Fruit fly (Drosophila melanogaster) whole organism, embryonic: ENCODE measurements around the gene CG34001.
A peak's percentile ranks its signal among the peaks of the same experiment; 100 is the strongest.

Source experiments
- Antp ChIP-seq: fragments of 200-800 bp; sonication (Bioruptor generic); optimal IDR thresholded peaks from 3 replicates; lab custom pipeline; 2016; ENCODE audit warnings: missing biosample characterization, missing genetic modification characterization
- Asciz ChIP-seq: fragments of 200-800 bp; sonication (Bioruptor generic); optimal IDR thresholded peaks from 2 replicates; lab custom pipeline; 2017; ENCODE audit warnings: missing biosample characterization, mild to moderate bottlenecking, missing genetic modification characterization, missing genetic modification reagents
- Atf6 ChIP-seq: fragments of 200-800 bp; sonication (Bioruptor generic); IDR thresholded peaks from 2 replicates; pipeline ENCODE4 v1.3.6; 2022; ENCODE audit warnings: missing biosample characterization, missing genetic modification characterization
- B-H1 ChIP-seq: fragments of 200-800 bp; sonication (Bioruptor generic); IDR thresholded peaks from 3 replicates; pipeline ENCODE4 v1.3.6; 2022; ENCODE audit warnings: missing biosample characterization, missing genetic modification characterization
- CG10565 ChIP-seq: fragments of 200-800 bp; sonication (Bioruptor generic); optimal IDR thresholded peaks from 3 replicates; lab custom pipeline; 2016; ENCODE audit warnings: missing biosample characterization, mild to moderate bottlenecking, missing genetic modification characterization
- CG12104 ChIP-seq: fragments of 200-800 bp; sonication (Bioruptor generic); optimal IDR thresholded peaks from 3 replicates; lab custom pipeline; 2016; ENCODE audit warnings: missing biosample characterization, missing genetic modification characterization
- CG12236 ChIP-seq: fragments of 200-800 bp; sonication (Bioruptor generic); optimal IDR thresholded peaks from 2 replicates; lab custom pipeline; 2016; ENCODE audit warnings: missing biosample characterization, missing genetic modification characterization
- CG12659 ChIP-seq: fragments of 200-800 bp; sonication (Bioruptor generic); optimal IDR thresholded peaks from 3 replicates; lab custom pipeline; 2017; ENCODE audit warnings: mild to moderate bottlenecking, missing biosample characterization, missing genetic modification reagents, missing genetic modification characterization
- CG15696 ChIP-seq: fragments of 200-800 bp; sonication (Bioruptor generic); optimal IDR thresholded peaks from 2 replicates; lab custom pipeline; 2019; ENCODE audit warnings: missing biosample characterization, mild to moderate bottlenecking, missing genetic modification characterization, moderate library complexity
- CG1603 ChIP-seq: fragments of 200-800 bp; sonication (Bioruptor generic); optimal IDR thresholded peaks from 2 replicates; lab custom pipeline; 2019; ENCODE audit warnings: missing biosample characterization, mild to moderate bottlenecking, missing genetic modification characterization, moderate library complexity
- CG17328 ChIP-seq: fragments of 200-800 bp; sonication (Bioruptor generic); IDR thresholded peaks from 2 replicates; pipeline ENCODE4 v1.3.6; 2022; ENCODE audit warnings: missing biosample characterization, missing genetic modification characterization
- CG32767 ChIP-seq: fragments of 200-800 bp; sonication (Bioruptor generic); IDR thresholded peaks from 2 replicates; pipeline ENCODE4 v1.3.6; 2022; ENCODE audit warnings: missing biosample characterization, missing genetic modification characterization
- CG34422 ChIP-seq: fragments of 200-800 bp; sonication (Bioruptor generic); IDR thresholded peaks from 3 replicates; pipeline ENCODE4 v1.3.6; 2022; ENCODE audit warnings: missing biosample characterization, missing genetic modification characterization
- CG42726 ChIP-seq: fragments of 200-800 bp; sonication (Bioruptor generic); IDR thresholded peaks from 2 replicates; pipeline ENCODE4 v1.3.6; 2022; ENCODE audit warnings: missing biosample characterization, missing genetic modification characterization; ENCODE audit not compliant: partially characterized antibody
- CG4404 ChIP-seq: fragments of 200-800 bp; sonication (Bioruptor generic); IDR thresholded peaks from 2 replicates; pipeline ENCODE4 v1.3.6; 2022; ENCODE audit warnings: missing biosample characterization, missing genetic modification characterization
- CG5180 ChIP-seq: fragments of 200-800 bp; sonication (Bioruptor generic); optimal IDR thresholded peaks from 3 replicates; lab custom pipeline; 2017; ENCODE audit warnings: missing biosample characterization, missing genetic modification characterization, mild to moderate bottlenecking, moderate library complexity, missing genetic modification reagents
- CG7271 ChIP-seq: fragments of 200-800 bp; sonication (Bioruptor generic); optimal IDR thresholded peaks from 2 replicates; lab custom pipeline; 2018; ENCODE audit warnings: missing biosample characterization, mild to moderate bottlenecking, missing genetic modification characterization, moderate library complexity
- CG8478 ChIP-seq: fragments of >200 bp; optimal IDR thresholded peaks from 2 replicates; lab custom pipeline; 2018
- CG9727 ChIP-seq: fragments of 200-800 bp; sonication (Bioruptor generic); optimal IDR thresholded peaks from 3 replicates; lab custom pipeline; 2017; ENCODE audit warnings: missing biosample characterization, mild to moderate bottlenecking, missing genetic modification characterization
- Camta ChIP-seq: fragments of 200-800 bp; sonication (Bioruptor generic); optimal IDR thresholded peaks from 2 replicates; lab custom pipeline; 2016; ENCODE audit warnings: missing biosample characterization, missing genetic modification characterization
- Chrac-16 ChIP-seq: fragments of 200-800 bp; sonication (Bioruptor generic); optimal IDR thresholded peaks from 3 replicates; lab custom pipeline; 2016; ENCODE audit warnings: missing biosample characterization, missing genetic modification characterization
- D19B ChIP-seq: fragments of 200-800 bp; sonication (Bioruptor generic); optimal IDR thresholded peaks from 2 replicates; lab custom pipeline; 2017; ENCODE audit warnings: missing biosample characterization, mild to moderate bottlenecking, missing genetic modification characterization
- Dek ChIP-seq: fragments of 200-800 bp; sonication (Bioruptor generic); optimal IDR thresholded peaks from 3 replicates; lab custom pipeline; 2019; ENCODE audit warnings: missing biosample characterization, mild to moderate bottlenecking, missing genetic modification characterization, moderate library complexity
- Dll ChIP-seq: fragments of 200-800 bp; sonication (Bioruptor generic); IDR thresholded peaks from 4 replicates; pipeline ENCODE4 v1.3.6; 2022; ENCODE audit warnings: missing biosample characterization, missing genetic modification characterization; ENCODE audit not compliant: partially characterized antibody
- Doc2 ChIP-seq: fragments of 200-800 bp; sonication (Bioruptor generic); IDR thresholded peaks from 2 replicates; pipeline ENCODE4 v1.3.6; 2022; ENCODE audit warnings: missing biosample characterization, missing genetic modification characterization
- Dp ChIP-seq: fragments of 200-800 bp; sonication (Bioruptor generic); optimal IDR thresholded peaks from 2 replicates; lab custom pipeline; 2018; ENCODE audit warnings: missing biosample characterization, mild to moderate bottlenecking, missing genetic modification characterization, moderate library complexity
- Elba2 ChIP-seq: fragments of 200-800 bp; sonication (Bioruptor generic); optimal IDR thresholded peaks from 3 replicates; lab custom pipeline; 2016; ENCODE audit warnings: missing biosample characterization, missing genetic modification characterization
- Ets97D ChIP-seq: fragments of 200-800 bp; sonication (Bioruptor generic); optimal IDR thresholded peaks from 3 replicates; lab custom pipeline; 2016; ENCODE audit warnings: missing biosample characterization, missing genetic modification characterization
- Gsc ChIP-seq: fragments of 200-800 bp; sonication (Bioruptor generic); IDR thresholded peaks from 2 replicates; pipeline ENCODE4 v1.3.6; 2022; ENCODE audit warnings: missing biosample characterization, missing genetic modification characterization
- Hmr ChIP-seq: fragments of 200-800 bp; sonication (Bioruptor generic); optimal IDR thresholded peaks from 3 replicates; lab custom pipeline; 2017; ENCODE audit warnings: mild to moderate bottlenecking, missing biosample characterization, missing genetic modification reagents, missing genetic modification characterization
- NC2α ChIP-seq: fragments of 200-800 bp; sonication (Bioruptor generic); optimal IDR thresholded peaks from 2 replicates; lab custom pipeline; 2016; ENCODE audit warnings: missing biosample characterization, missing genetic modification characterization
- Nf-YA ChIP-seq: fragments of 200-800 bp; sonication (Bioruptor generic); IDR thresholded peaks from 2 replicates; pipeline ENCODE4 v1.3.6; 2022; ENCODE audit warnings: missing biosample characterization, missing genetic modification characterization
- Stat92E ChIP-seq, 3 experiments: fragments of >200 bp in 2 of 3; fragments of 200-800 bp in 1 of 3; sonication (Bioruptor generic) in 1 of 3; optimal IDR thresholded peaks; 2 replicates each; lab custom pipeline; 2017 to 2019; ENCODE audit warnings: missing biosample characterization in 3 of 3, missing genetic modification characterization in 3 of 3, mild to moderate bottlenecking in 1 of 3, moderate library complexity in 1 of 3
- Usf ChIP-seq: fragments of 200-800 bp; sonication (Bioruptor generic); optimal IDR thresholded peaks from 2 replicates; lab custom pipeline; 2017; ENCODE audit warnings: missing genotype, missing biosample characterization, missing genetic modification characterization
- YL-1 ChIP-seq: fragments of 200-800 bp; sonication (Bioruptor generic); optimal IDR thresholded peaks from 3 replicates; lab custom pipeline; 2017; ENCODE audit warnings: missing biosample characterization, mild to moderate bottlenecking, missing genetic modification characterization
- ci ChIP-seq: fragments of 200-800 bp; sonication (Bioruptor generic); IDR thresholded peaks from 3 replicates; pipeline ENCODE4 v1.3.6; 2022; ENCODE audit warnings: missing biosample characterization, missing genetic modification characterization
- cwo ChIP-seq: fragments of 200-800 bp; sonication (Bioruptor generic); optimal IDR thresholded peaks from 3 replicates; lab custom pipeline; 2017; ENCODE audit warnings: missing biosample characterization, missing genetic modification characterization, mild to moderate bottlenecking, moderate library complexity, missing genetic modification reagents
- hb ChIP-seq: fragments of 200-800 bp; sonication (Bioruptor generic); IDR thresholded peaks from 3 replicates; pipeline ENCODE4 v1.3.6; 2022; ENCODE audit warnings: missing biosample characterization, missing genetic modification characterization; ENCODE audit not compliant: partially characterized antibody
- kay ChIP-seq: fragments of 200-800 bp; sonication (Bioruptor generic); optimal IDR thresholded peaks from 2 replicates; lab custom pipeline; 2016; ENCODE audit warnings: missing biosample characterization, missing genetic modification characterization
- kni ChIP-seq: fragments of 200-800 bp; sonication (Bioruptor generic); optimal IDR thresholded peaks from 3 replicates; lab custom pipeline; 2017; ENCODE audit warnings: mild to moderate bottlenecking, missing biosample characterization, missing genetic modification reagents, missing genetic modification characterization
- lilli ChIP-seq: fragments of 200-800 bp; sonication (Bioruptor generic); optimal IDR thresholded peaks from 3 replicates; lab custom pipeline; 2016; ENCODE audit warnings: missing biosample characterization, missing genetic modification characterization
- lola ChIP-seq, 3 experiments: fragments of >200 bp in 2 of 3; fragments of 200-800 bp in 1 of 3; sonication (Bioruptor generic) in 1 of 3; optimal IDR thresholded peaks; 2 replicates each; lab custom pipeline; 2017 to 2019; ENCODE audit warnings: missing biosample characterization in 3 of 3, missing genetic modification characterization in 3 of 3, mild to moderate bottlenecking in 1 of 3, moderate library complexity in 1 of 3
- maf-S ChIP-seq: fragments of 200-800 bp; sonication (Bioruptor generic); optimal IDR thresholded peaks from 2 replicates; lab custom pipeline; 2016; ENCODE audit warnings: missing biosample characterization, missing genetic modification characterization
- pan ChIP-seq, 4 experiments: fragments of >200 bp in 3 of 4; fragments of 200-800 bp in 1 of 4; sonication (Bioruptor generic) in 1 of 4; optimal IDR thresholded peaks in 3 of 4; IDR thresholded peaks in 1 of 4; 2 replicates each; pipeline versions ENCODE4 v1.3.6 to Lab custom; 2017 to 2022; ENCODE audit warnings: missing biosample characterization in 2 of 4, missing genetic modification characterization in 2 of 4, mixed read lengths in 1 of 4
- sens ChIP-seq: fragments of 200-800 bp; sonication (Bioruptor generic); peaks from one replicate; lab custom pipeline; 2016; ENCODE audit warnings: missing biosample characterization, missing genetic modification characterization
- tgo ChIP-seq: fragments of 200-800 bp; sonication (Bioruptor generic); IDR thresholded peaks from 3 replicates; pipeline ENCODE4 v1.3.6; 2022; ENCODE audit warnings: missing biosample characterization, missing genetic modification characterization
- ttk ChIP-seq: fragments of 200-800 bp; sonication (Bioruptor generic); IDR thresholded peaks from 2 replicates; pipeline ENCODE4 v2.1.2; 2022; ENCODE audit warnings: missing biosample characterization, missing genetic modification characterization
- vfl ChIP-seq: fragments of 200-800 bp; sonication (Bioruptor generic); optimal IDR thresholded peaks from 2 replicates; lab custom pipeline; 2016; ENCODE audit warnings: missing biosample characterization, missing genetic modification characterization

The CG34001 gene

DNA sequence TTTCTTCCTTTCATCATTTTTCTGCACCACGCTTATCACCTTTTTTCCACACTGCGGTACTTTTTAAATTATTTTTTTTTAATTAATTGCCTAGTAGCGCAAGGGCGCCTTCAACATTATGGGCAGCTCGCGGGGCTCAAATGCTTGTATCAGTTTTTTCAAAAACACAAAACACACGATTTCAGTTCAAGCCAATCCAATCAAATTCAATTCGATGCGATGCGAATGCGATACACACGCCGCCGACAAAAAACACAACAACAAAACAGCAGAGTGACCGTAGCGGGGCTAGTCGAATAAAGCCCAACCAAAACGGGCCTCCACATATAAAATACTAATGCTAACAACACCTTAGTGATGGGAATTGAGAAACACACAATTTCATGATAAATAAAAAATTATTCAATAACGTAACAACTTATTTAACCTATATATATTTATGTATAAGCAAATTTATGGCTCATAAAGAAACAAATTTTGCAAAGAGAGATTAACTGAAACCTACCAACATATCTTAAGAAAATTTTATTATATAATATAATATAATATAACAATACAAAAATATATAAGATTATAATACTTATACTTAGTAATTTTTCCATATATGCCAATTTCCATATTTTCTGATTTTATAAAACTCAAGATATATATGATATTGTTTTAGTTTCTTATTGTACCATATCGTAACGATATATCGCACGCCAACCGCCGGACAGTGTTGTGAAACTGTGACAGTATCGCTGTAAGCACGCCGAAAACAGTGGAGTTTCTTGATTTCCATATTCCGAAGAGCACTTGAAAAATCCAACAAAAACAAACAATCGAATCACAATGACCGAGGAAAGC, 30.1 kb downstream of the CG34001 start, which contains the start of the genes CG32066 and CG8003 (continued):
- no peak; the same call in 2 of the 3 replicates for TF ChIP-seq hb (GFP tag; lab: Robert Waterston, UW)
- TF ChIP-seq vfl (GFP tag; lab: Kevin White, UChicago): peak; percentile 40
- peak; percentile 8 for TF ChIP-seq cwo (GFP tag; lab: Kevin White, UChicago)
- no peak for TF ChIP-seq CG7271 (tag; lab: Kevin White, UChicago)
- TF ChIP-seq ttk (GFP tag; lab: Robert Waterston, UW): no peak
- no peak for TF ChIP-seq Gsc (GFP tag; lab: Robert Waterston, UW)
- peak; percentile 43 for TF ChIP-seq CG5180
- TF ChIP-seq CG12236: no peak
- TF ChIP-seq YL-1: peak; percentile 12
- TF ChIP-seq CG12104: no peak
- TF ChIP-seq Ets97D (GFP tag; lab: Kevin White, UChicago): peak; percentile 5
- no peak for TF ChIP-seq maf-S
- peak; percentile 16 for TF ChIP-seq Hmr
- TF ChIP-seq lilli (GFP tag; lab: Kevin White, UChicago): no peak
- TF ChIP-seq sens (GFP tag; lab: Kevin White, UChicago): peak; percentile 78
- TF ChIP-seq tgo: peak; percentile 35; the same call in 1 of the 3 replicates
- TF ChIP-seq CG12659: peak; percentile 67
- TF ChIP-seq CG1603 (tag; lab: Kevin White, UChicago): peak; percentile 46
- TF ChIP-seq CG34422 (GFP tag; lab: Robert Waterston, UW): peak; percentile 78
- TF ChIP-seq Dek (tag; lab: Kevin White, UChicago): peak; percentile 22
- TF ChIP-seq Nf-YA (GFP tag; lab: Robert Waterston, UW): no peak
- peak; percentile 94 for TF ChIP-seq Dll (GFP tag; lab: Robert Waterston, UW)
- TF ChIP-seq Elba2 (GFP tag; lab: Kevin White, UChicago): peak; percentile 95
- TF ChIP-seq lola (GFP tag; optimal IDR thresholded peaks at IDR 0.05; lab: Kevin White, UChicago): peak in 1 of 3 experiments; percentile 58
- no peak for TF ChIP-seq CG4404
- no peak for TF ChIP-seq Chrac-16 (GFP tag; lab: Kevin White, UChicago)
- TF ChIP-seq Atf6 (GFP tag; lab: Robert Waterston, UW): peak; percentile 40; the same call in 1 of the 2 replicates
- TF ChIP-seq Camta (GFP tag; lab: Kevin White, UChicago): no peak
- no peak for TF ChIP-seq Usf (GFP tag; lab: Kevin White, UChicago)
- TF ChIP-seq Asciz (GFP tag; lab: Kevin White, UChicago): peak; percentile 9
- 0 out of 2 replicates have a peak, but pooled peaks have one; percentile 17 for TF ChIP-seq CG17328
- no peak for TF ChIP-seq kay (GFP tag; lab: Kevin White, UChicago)
- no peak for TF ChIP-seq Doc2 (GFP tag; lab: Robert Waterston, UW)
- TF ChIP-seq B-H1: no peak; the same call in 2 of the 3 replicates
- peak; percentile 62; the same call in 2 of the 3 replicates for TF ChIP-seq ci (GFP tag; lab: Robert Waterston, UW)
- peak in 1 of 3 experiments; percentile 47 for TF ChIP-seq Stat92E (GFP tag; optimal IDR thresholded peaks at IDR 0.05; lab: Kevin White, UChicago)
- no peak for TF ChIP-seq CG10565
- TF ChIP-seq CG32767 (GFP tag; lab: Robert Waterston, UW): peak; percentile 18; the same call in 1 of the 2 replicates
- TF ChIP-seq CG15696: peak; percentile 32
- peak; percentile 81 for TF ChIP-seq CG42726 (GFP tag; lab: Robert Waterston, UW)
- TF ChIP-seq pan (optimal IDR thresholded peaks at IDR 0.05; lab: Kevin White, UChicago): no peak
- TF ChIP-seq pan (GFP tag; optimal IDR thresholded peaks at IDR 0.05 in 1 of 2, IDR thresholded peaks at IDR 0.05 in 1 of 2): peak in 1 of 2 experiments; percentile 17
- no peak for TF ChIP-seq D19B (GFP tag; lab: Kevin White, UChicago)
- TF ChIP-seq NC2α (GFP tag; lab: Kevin White, UChicago): no peak
- TF ChIP-seq CG9727 (GFP tag; lab: Kevin White, UChicago): peak; percentile 40
- TF ChIP-seq CG8478 (lab: Kevin White, UChicago): no peak
- peak; percentile 10 for TF ChIP-seq kni (GFP tag; lab: Kevin White, UChicago)
- TF ChIP-seq Antp (GFP tag; lab: Kevin White, UChicago): no peak
- TF ChIP-seq Dp (GFP tag; lab: Kevin White, UChicago): peak; percentile 6
